Worm (Caenorhabditis elegans): Measurements from ENCODE around the gene Y55F3BL.6.

Y55F3BL.6 gene

DNA sequence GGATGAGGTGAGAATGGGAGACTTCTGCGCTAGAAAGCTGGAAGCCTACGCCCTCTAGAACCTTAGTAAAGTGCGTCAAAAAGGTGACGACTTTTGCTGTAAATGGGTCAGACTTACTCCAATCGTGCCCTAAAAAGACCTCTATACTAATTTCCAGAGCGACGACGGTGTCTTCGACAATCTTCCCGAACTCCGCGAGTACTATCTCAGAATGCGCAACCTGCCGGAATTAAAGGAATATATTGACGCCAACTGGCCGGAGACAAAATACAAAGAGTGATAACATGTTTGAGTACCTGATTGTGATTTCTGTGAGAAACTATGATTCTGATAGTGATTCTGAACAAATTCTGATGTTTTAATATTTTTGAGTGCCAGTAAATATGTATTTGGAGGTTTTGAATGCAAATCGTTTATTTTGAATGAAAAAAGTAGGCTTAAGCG is 44.8 kb downstream of the Y55F3BL.6 start:
- TF ChIP-seq ceh-16 (tag; optimal IDR thresholded peaks at IDR 0.05) = no peak
- TF ChIP-seq nhr-43 (tag; optimal IDR thresholded peaks at IDR 0.05; ENCODE audit: poor library complexity, severe bottlenecking) = peak; percentile 22
- TF ChIP-seq ama-1 (optimal IDR thresholded peaks at IDR 0.05) = peak; percentile 82
- peak in 1 of 3 experiments; percentile 36 for TF ChIP-seq elt-3 (tag; optimal IDR thresholded peaks at IDR 0.05)
- peak; percentile 5 for TF ChIP-seq nhr-25 (tag; optimal IDR thresholded peaks at IDR 0.05)
- peak; percentile 49 for TF ChIP-seq nhr-23 (tag; optimal IDR thresholded peaks at IDR 0.05)
- TF ChIP-seq R02D3.7 (tag; optimal IDR thresholded peaks at IDR 0.05) = no peak
- TF ChIP-seq egl-5 (tag; optimal IDR thresholded peaks at IDR 0.05) = no peak
- no peak for TF ChIP-seq ztf-11 (tag; optimal IDR thresholded peaks at IDR 0.05)

DNA sequence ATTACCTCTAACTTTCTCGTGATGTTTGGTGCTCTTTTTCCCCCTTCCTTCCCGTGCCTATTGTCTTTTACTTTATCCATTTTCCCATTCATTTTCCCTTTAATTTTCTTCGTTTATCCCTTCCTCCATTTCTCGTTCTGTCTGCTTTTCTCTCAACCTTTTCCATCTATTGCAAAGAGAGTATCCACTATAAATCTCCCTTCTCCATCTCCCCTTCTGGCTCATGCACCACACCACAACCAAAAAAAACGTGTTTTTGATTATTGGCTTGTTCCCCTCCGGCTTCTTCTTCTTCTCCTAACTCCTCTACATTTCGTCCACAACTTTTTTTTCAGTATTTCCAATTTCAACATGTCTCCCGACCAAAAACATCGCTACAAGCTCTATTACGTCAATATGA is 46.6 kb downstream of the Y55F3BL.6 start, which contains the start of gene gst-40:
TSS of gene gst-40 (plus strand) at position 236 of the 400 bp plus-strand sequence.
- peak; percentile 1 for TF ChIP-seq hmg-11 (tag; optimal IDR thresholded peaks at IDR 0.05)
- no peak for TF ChIP-seq ceh-82 (tag; optimal IDR thresholded peaks at IDR 0.05)
- TF ChIP-seq nhr-11 (tag; optimal IDR thresholded peaks at IDR 0.05) = no peak
- TF ChIP-seq unc-39 (tag; optimal IDR thresholded peaks at IDR 0.05) = no peak

DNA sequence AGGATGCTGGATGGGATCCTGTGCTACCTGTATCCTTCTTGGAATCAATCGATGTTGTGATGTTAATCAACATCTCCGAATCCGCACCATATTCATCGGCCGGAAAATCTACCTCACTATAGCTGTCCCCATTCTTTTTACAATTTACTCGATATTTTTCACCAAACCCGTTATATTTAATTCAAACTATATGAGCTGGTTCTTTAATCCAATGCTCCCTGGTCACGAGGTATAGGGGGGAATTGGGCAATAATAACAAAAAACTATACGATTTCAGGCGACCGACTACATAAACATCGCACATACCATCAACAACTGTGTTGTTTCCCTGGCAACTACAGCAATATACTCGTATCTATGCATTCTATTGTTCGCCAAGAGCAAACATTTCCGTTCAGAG is 49.3 kb downstream of the Y55F3BL.6 start:
- TF ChIP-seq ztf-4 (tag; optimal IDR thresholded peaks at IDR 0.05) (no peak), jun-1 (tag; optimal IDR thresholded peaks at IDR 0.05) (no peak), unc-62 (GFP tag; optimal IDR thresholded peaks at IDR 0.05) (no peak), sea-2 (GFP tag; optimal IDR thresholded peaks at IDR 0.05) (no peak), ceh-9 (tag; optimal IDR thresholded peaks at IDR 0.05) (no peak), elt-3 (tag; optimal IDR thresholded peaks at IDR 0.05) (no peak), nhr-77 (tag; optimal IDR thresholded peaks at IDR 0.05) (no peak), unc-39 (tag; optimal IDR thresholded peaks at IDR 0.05) (no peak), nhr-67 (tag; optimal IDR thresholded peaks at IDR 0.05) (no peak), egl-5 (tag; optimal IDR thresholded peaks at IDR 0.05) (no peak), lsy-12 (tag; optimal IDR thresholded peaks at IDR 0.05) (no peak)

DNA sequence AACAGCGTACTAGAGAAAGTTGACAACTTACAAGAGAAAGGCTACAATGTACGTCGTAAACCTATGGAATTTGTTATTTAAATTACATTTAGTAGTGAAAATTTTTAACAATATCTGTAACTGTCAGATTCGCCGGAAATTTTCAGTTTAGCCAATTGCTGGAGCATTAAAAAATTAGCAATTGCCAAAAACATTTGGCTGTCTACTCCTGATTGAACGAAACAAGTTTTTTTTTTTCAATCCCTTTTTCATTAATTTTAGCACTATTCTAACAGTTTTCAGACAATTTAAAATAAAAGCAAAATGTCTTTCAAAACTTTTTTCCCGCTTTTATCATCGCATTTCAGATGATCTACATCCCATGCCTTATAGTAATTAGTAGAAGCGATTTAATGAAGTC is 49.9 kb downstream of the Y55F3BL.6 start:
- TF ChIP-seq mml-1 (tag; optimal IDR thresholded peaks at IDR 0.05) (no peak), ztf-4 (tag; optimal IDR thresholded peaks at IDR 0.05) (no peak), zag-1 (tag; optimal IDR thresholded peaks at IDR 0.05) (no peak), pha-4 (tag; optimal IDR thresholded peaks at IDR 0.05) (no peak), unc-39 (tag; optimal IDR thresholded peaks at IDR 0.05) (no peak), ceh-9 (tag; optimal IDR thresholded peaks at IDR 0.05) (no peak), ceh-28 (tag; optimal IDR thresholded peaks at IDR 0.05) (no peak), nfya-1 (tag; optimal IDR thresholded peaks at IDR 0.05; ENCODE audit: insufficient read depth) (no peak), fos-1 (tag; optimal IDR thresholded peaks at IDR 0.05) (no peak), fkh-10 (GFP tag; optimal IDR thresholded peaks at IDR 0.05) (no peak), nhr-67 (tag; optimal IDR thresholded peaks at IDR 0.05) (no peak), egl-27 (tag; optimal IDR thresholded peaks at IDR 0.05) (no peak), fkh-2 (tag; optimal IDR thresholded peaks at IDR 0.05) (no peak), lin-15B (tag; optimal IDR thresholded peaks at IDR 0.05) (no peak)

DNA sequence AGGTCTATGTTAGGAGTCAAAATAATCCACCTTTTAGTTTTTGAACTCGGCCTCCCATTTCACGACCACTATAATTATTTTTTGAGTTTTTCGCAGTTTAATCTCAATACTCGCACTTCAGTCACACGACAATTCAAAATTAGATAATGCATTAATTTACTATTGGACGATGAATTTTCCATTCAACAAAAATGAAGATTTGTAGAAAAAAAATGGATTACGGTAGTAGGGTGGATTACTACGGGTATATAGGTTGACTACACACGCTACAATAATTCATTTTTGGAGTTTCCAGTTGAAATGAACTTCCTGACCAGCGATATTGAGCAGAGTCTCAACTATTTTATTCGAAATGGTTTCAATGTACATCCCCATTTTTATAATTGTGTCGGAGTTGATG is 50.5 kb downstream of the Y55F3BL.6 start, which contains the start of gene srt-23:
TSS of gene srt-23 (plus strand) at position 301 of the 400 bp plus-strand sequence.
- TF ChIP-seq ceh-16 (tag; optimal IDR thresholded peaks at IDR 0.05) = no peak
- no peak for TF ChIP-seq zag-1 (tag; optimal IDR thresholded peaks at IDR 0.05)
- TF ChIP-seq hmg-11 (tag; optimal IDR thresholded peaks at IDR 0.05) = no peak
- TF ChIP-seq nhr-11 (tag; optimal IDR thresholded peaks at IDR 0.05) = no peak
- TF ChIP-seq egl-27 (tag; optimal IDR thresholded peaks at IDR 0.05) = no peak
- TF ChIP-seq R02D3.7 (tag; optimal IDR thresholded peaks at IDR 0.05) = no peak
- TF ChIP-seq ceh-82 (tag; optimal IDR thresholded peaks at IDR 0.05) = no peak
- TF ChIP-seq nhr-43 (tag; optimal IDR thresholded peaks at IDR 0.05; ENCODE audit: poor library complexity, severe bottlenecking) = no peak
- TF ChIP-seq nhr-77 (tag; optimal IDR thresholded peaks at IDR 0.05) = no peak
- no peak for TF ChIP-seq ceh-28 (tag; optimal IDR thresholded peaks at IDR 0.05)
- TF ChIP-seq eor-1 (tag; optimal IDR thresholded peaks at IDR 0.05) = no peak
- TF ChIP-seq lin-39 (tag; optimal IDR thresholded peaks at IDR 0.05) = no peak
- TF ChIP-seq ztf-4 (tag; optimal IDR thresholded peaks at IDR 0.05) = no peak
- TF ChIP-seq egl-5 (tag; optimal IDR thresholded peaks at IDR 0.05) = no peak
